Worm (Caenorhabditis elegans): ENCODE data around the gene C46C2.6.

ce11 chrIV:9232421-9233141, 20.4 kb downstream of the C46C2.6 start, which contains the start of gene Y11D7A.3:
- TF ChIP-seq ztf-23 (GFP tag; IDR thresholded peaks at IDR 0.05): no peak
- TF ChIP-seq med-1 (GFP tag; optimal IDR thresholded peaks at IDR 0.05; ENCODE audit: insufficient read depth): no peak
- TF ChIP-seq klf-2 (GFP tag; conservative IDR thresholded peaks at IDR 0.05): no peak
- no peak for TF ChIP-seq ztf-29 (GFP tag; IDR thresholded peaks at IDR 0.05)
- TF ChIP-seq flt-1 (GFP tag; IDR thresholded peaks at IDR 0.05): no peak
- no peak for TF ChIP-seq cog-1 (tag; optimal IDR thresholded peaks at IDR 0.05)
